In the genomic region with DNA sequence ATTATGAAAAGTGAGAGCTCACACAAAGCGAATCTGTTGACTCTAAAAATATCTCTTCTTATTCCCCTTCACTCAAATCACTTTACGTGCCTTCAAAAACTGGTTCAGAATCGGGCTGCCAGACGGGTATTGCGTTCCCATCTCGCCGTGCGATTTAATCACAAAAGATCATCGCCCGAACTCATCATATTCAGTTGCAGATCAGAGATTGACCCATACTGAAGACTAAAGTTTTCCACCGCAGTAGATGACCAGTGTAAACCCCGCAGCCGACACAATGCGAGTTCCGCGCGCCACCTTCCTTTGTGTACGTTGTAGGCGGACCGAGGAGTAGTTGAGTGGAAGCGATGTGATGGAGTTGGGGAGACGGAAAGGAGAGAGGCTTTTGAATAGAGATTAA, we compare ENCODE assay signal across 8 worm cellular contexts.
TF ChIP-seq lines count a peak whose summit lies in the region.

No protein-coding gene starts in this region.

TF ChIP-seq in whole organism, L1 larva, 84 proteins besides CTCF, POLR2A, EP300 and RAD21 (continues in another document):
- peak in 1 of 2 experiments; percentile 61 for TF ChIP-seq lsy-2 (tag; optimal IDR thresholded peaks at IDR 0.05; lab: Kevin White, UChicago)
- TF ChIP-seq C16A3.4 (tag; optimal IDR thresholded peaks at IDR 0.05; lab: Kevin White, UChicago): no peak
- peak; percentile 78 for TF ChIP-seq snu-23 (GFP tag; optimal IDR thresholded peaks at IDR 0.05; lab: Kevin White, UChicago)
- no peak for TF ChIP-seq unc-130 (tag; optimal IDR thresholded peaks at IDR 0.05; lab: Kevin White, UChicago)
- no peak for TF ChIP-seq nhr-28 (tag; optimal IDR thresholded peaks at IDR 0.05; lab: Kevin White, UChicago)
- TF ChIP-seq mdl-1 (tag; optimal IDR thresholded peaks at IDR 0.05; lab: Kevin White, UChicago): peak in 1 of 2 experiments; percentile 5
- no peak for TF ChIP-seq fkh-8 (tag; optimal IDR thresholded peaks at IDR 0.05; lab: Kevin White, UChicago)
- no peak for TF ChIP-seq vab-15 (tag; optimal IDR thresholded peaks at IDR 0.05; lab: Kevin White, UChicago)
- TF ChIP-seq mep-1 (tag; optimal IDR thresholded peaks at IDR 0.05; lab: Kevin White, UChicago): peak; percentile 52
- peak; percentile 98 for TF ChIP-seq snpc-4 (tag; optimal IDR thresholded peaks at IDR 0.05; lab: Kevin White, UChicago)
- TF ChIP-seq nhr-47 (tag; optimal IDR thresholded peaks at IDR 0.05; lab: Kevin White, UChicago): peak; percentile 78

TF ChIP-seq in whole organism, L2 larva, 48 proteins besides CTCF, POLR2A, EP300 and RAD21 (continues in another document):
- peak; percentile 70 for TF ChIP-seq sma-3 (GFP tag; optimal IDR thresholded peaks at IDR 0.05; lab: Kevin White, UChicago)
- TF ChIP-seq nhr-6 (tag; optimal IDR thresholded peaks at IDR 0.05; lab: Kevin White, UChicago): no peak
- TF ChIP-seq dmd-4 (tag; optimal IDR thresholded peaks at IDR 0.05; lab: Kevin White, UChicago): no peak
- TF ChIP-seq zag-1 (tag; optimal IDR thresholded peaks at IDR 0.05; lab: Kevin White, UChicago): no peak
- TF ChIP-seq F13H6.1 (tag; optimal IDR thresholded peaks at IDR 0.05; lab: Kevin White, UChicago): peak; percentile 77
- peak; percentile 48 for TF ChIP-seq gmeb-1 (tag; optimal IDR thresholded peaks at IDR 0.05; lab: Kevin White, UChicago)
- TF ChIP-seq C34F6.9 (tag; optimal IDR thresholded peaks at IDR 0.05; lab: Kevin White, UChicago): no peak
- no peak for TF ChIP-seq unc-55 (GFP tag; optimal IDR thresholded peaks at IDR 0.05; lab: Kevin White, UChicago)
- no peak for TF ChIP-seq ZK546.5 (tag; optimal IDR thresholded peaks at IDR 0.05; lab: Kevin White, UChicago)
- no peak for TF ChIP-seq alr-1 (tag; optimal IDR thresholded peaks at IDR 0.05; lab: Kevin White, UChicago)
- no peak for TF ChIP-seq nhr-12 (tag; optimal IDR thresholded peaks at IDR 0.05; lab: Kevin White, UChicago)

TF ChIP-seq in whole organism, L3 larva, 47 proteins besides CTCF, POLR2A, EP300 and RAD21 (continues in another document):
- TF ChIP-seq lin-15B (tag; optimal IDR thresholded peaks at IDR 0.05; lab: Kevin White, UChicago) (peak; percentile 43), nhr-23 (tag; optimal IDR thresholded peaks at IDR 0.05; lab: Kevin White, UChicago) (peak; percentile 64), snpc-4 (tag; optimal IDR thresholded peaks at IDR 0.05; lab: Kevin White, UChicago) (peak; percentile 98), nfya-1 (tag; optimal IDR thresholded peaks at IDR 0.05; lab: Kevin White, UChicago; ENCODE audit: insufficient read depth) (peak; percentile 70), lin-39 (tag; optimal IDR thresholded peaks at IDR 0.05; lab: Kevin White, UChicago) (peak; percentile 7), zag-1 (tag; optimal IDR thresholded peaks at IDR 0.05; lab: Kevin White, UChicago) (no peak), lsy-12 (tag; optimal IDR thresholded peaks at IDR 0.05; lab: Kevin White, UChicago) (no peak), pqm-1 (tag; optimal IDR thresholded peaks at IDR 0.05; lab: Kevin White, UChicago) (peak; percentile 9), nhr-25 (tag; optimal IDR thresholded peaks at IDR 0.05; lab: Kevin White, UChicago) (peak; percentile 83), pha-4 (tag; optimal IDR thresholded peaks at IDR 0.05; lab: Kevin White, UChicago) (no peak), mdl-1 (tag; optimal IDR thresholded peaks at IDR 0.05; lab: Kevin White, UChicago) (no peak)

TF ChIP-seq in whole organism, L4 larva, 104 proteins besides CTCF, POLR2A, EP300 and RAD21 (continues in another document):
- peak; percentile 73 for TF ChIP-seq mxl-3 (GFP tag; optimal IDR thresholded peaks at IDR 0.05; lab: Kevin White, UChicago)
- no peak for TF ChIP-seq ceh-82 (tag; optimal IDR thresholded peaks at IDR 0.05; lab: Kevin White, UChicago)
- no peak for TF ChIP-seq nhr-25 (tag; optimal IDR thresholded peaks at IDR 0.05; lab: Kevin White, UChicago; ENCODE audit: borderline replicate concordance, insufficient read depth)
- no peak for TF ChIP-seq dmd-8 (GFP tag; IDR thresholded peaks at IDR 0.05; lab: Robert Waterston, UW)
- peak; percentile 61 for TF ChIP-seq arid-1 (GFP tag; conservative IDR thresholded peaks at IDR 0.05; lab: Robert Waterston, UW)
- TF ChIP-seq nhr-10 (tag; optimal IDR thresholded peaks at IDR 0.05; lab: Kevin White, UChicago): peak; percentile 27
- peak; percentile 94 for TF ChIP-seq F49E8.2 (tag; optimal IDR thresholded peaks at IDR 0.05; lab: Kevin White, UChicago; ENCODE audit: borderline replicate concordance)
- TF ChIP-seq nhr-111 (GFP tag; optimal IDR thresholded peaks at IDR 0.05; lab: Kevin White, UChicago): no peak
- peak; percentile 52 for TF ChIP-seq nhr-48 (tag; optimal IDR thresholded peaks at IDR 0.05; lab: Kevin White, UChicago)
- TF ChIP-seq vab-7 (GFP tag; IDR thresholded peaks at IDR 0.05; lab: Robert Waterston, UW): no peak
- TF ChIP-seq F10B5.3 (tag; optimal IDR thresholded peaks at IDR 0.05; lab: Kevin White, UChicago): peak; percentile 18

TF ChIP-seq in whole organism, early embryonic, 17 proteins besides CTCF, POLR2A, EP300 and RAD21:
- no peak for TF ChIP-seq hnd-1 (tag; optimal IDR thresholded peaks at IDR 0.05; lab: Kevin White, UChicago)
- TF ChIP-seq B0310.2 (tag; optimal IDR thresholded peaks at IDR 0.05; lab: Kevin White, UChicago): no peak
- no peak for TF ChIP-seq aly-1 (tag; optimal IDR thresholded peaks at IDR 0.05; lab: Kevin White, UChicago)
- TF ChIP-seq F13C5.2 (tag; optimal IDR thresholded peaks at IDR 0.05; lab: Kevin White, UChicago): peak; percentile 8
- peak; percentile 50 for TF ChIP-seq ama-1 (optimal IDR thresholded peaks at IDR 0.05; lab: Kevin White, UChicago)

TF ChIP-seq in whole organism, midembryonic, 9 proteins besides CTCF, POLR2A, EP300 and RAD21:
- TF ChIP-seq tab-1 (GFP tag; IDR thresholded peaks at IDR 0.05; lab: Robert Waterston, UW) (peak; percentile 27; the same call in 1 of the 2 replicates), med-1 (GFP tag; optimal IDR thresholded peaks at IDR 0.05; lab: Kevin White, UChicago; ENCODE audit: insufficient read depth) (no peak), flt-1 (GFP tag; IDR thresholded peaks at IDR 0.05; lab: Robert Waterston, UW) (0 out of 2 replicates have a peak, but pooled peaks have one; percentile 11)

TF ChIP-seq in whole organism, mixed stage, embryonic, 35 proteins besides CTCF, POLR2A, EP300 and RAD21:
- TF ChIP-seq hlh-1 (tag; optimal IDR thresholded peaks at IDR 0.05; lab: Kevin White, UChicago) (peak; percentile 43), ces-1 (GFP tag; optimal IDR thresholded peaks at IDR 0.05; lab: Kevin White, UChicago) (peak; percentile 34), elt-1 (tag; optimal IDR thresholded peaks at IDR 0.05; lab: Kevin White, UChicago; ENCODE audit: borderline replicate concordance, insufficient read depth) (no peak)

TF ChIP-seq in whole organism, young adult, 124 proteins besides CTCF, POLR2A, EP300 and RAD21 (continues in another document):
- TF ChIP-seq mes-4 (tag; optimal IDR thresholded peaks at IDR 0.05; lab: Kevin White, UChicago) (peak; percentile 28), nfya-2 (GFP tag; IDR thresholded peaks at IDR 0.05; lab: Robert Waterston, UW) (no peak), madf-6 (GFP tag; IDR thresholded peaks at IDR 0.05; lab: Robert Waterston, UW) (peak; percentile 88), T26A5.8 (tag; optimal IDR thresholded peaks at IDR 0.05; lab: Kevin White, UChicago) (peak; percentile 45), cebp-2 (GFP tag; IDR thresholded peaks at IDR 0.05; lab: Robert Waterston, UW) (no peak), nfya-1 (tag; optimal IDR thresholded peaks at IDR 0.05; lab: Kevin White, UChicago; ENCODE audit: borderline replicate concordance, insufficient read depth) (no peak), lsy-27 (tag; optimal IDR thresholded peaks at IDR 0.05; lab: Kevin White, UChicago; ENCODE audit: borderline replicate concordance, insufficient read depth) (peak; percentile 77), fkh-3 (tag; optimal IDR thresholded peaks at IDR 0.05; lab: Kevin White, UChicago) (no peak), ceh-79 (tag; optimal IDR thresholded peaks at IDR 0.05; lab: Kevin White, UChicago) (no peak), tbx-9 (tag; optimal IDR thresholded peaks at IDR 0.05; lab: Kevin White, UChicago; ENCODE audit: borderline replicate concordance) (no peak), egl-44 (GFP tag; IDR thresholded peaks at IDR 0.05; lab: Robert Waterston, UW) (0 out of 2 replicates have a peak, but pooled peaks have one; percentile 12), hlh-26 (GFP tag; conservative IDR thresholded peaks at IDR 0.05; lab: Robert Waterston, UW) (no peak), ama-1 (optimal IDR thresholded peaks at IDR 0.05; lab: Kevin White, UChicago) (peak; percentile 48), ama-1 (GFP tag; optimal IDR thresholded peaks at IDR 0.05; lab: Kevin White, UChicago) (no peak), rcor-1 (GFP tag; IDR thresholded peaks at IDR 0.05; lab: Robert Waterston, UW) (peak; percentile 96), atf-7 (tag; optimal IDR thresholded peaks at IDR 0.05; lab: Kevin White, UChicago) (no peak), madf-8 (GFP tag; conservative IDR thresholded peaks at IDR 0.05; lab: Robert Waterston, UW) (peak; percentile 46), F49E8.2 (tag; optimal IDR thresholded peaks at IDR 0.05; lab: Kevin White, UChicago; ENCODE audit: insufficient read depth) (peak; percentile 95), mxl-1 (tag; optimal IDR thresholded peaks at IDR 0.05; lab: Kevin White, UChicago) (peak; percentile 13), B0261.1 (tag; optimal IDR thresholded peaks at IDR 0.05; lab: Kevin White, UChicago) (peak; percentile 24), efl-1 (GFP tag; optimal IDR thresholded peaks at IDR 0.05; lab: Kevin White, UChicago) (no peak), ZK185.1 (tag; optimal IDR thresholded peaks at IDR 0.05; lab: Kevin White, UChicago; ENCODE audit: poor library complexity, severe bottlenecking) (no peak), unc-130 (GFP tag; optimal IDR thresholded peaks at IDR 0.05; lab: Kevin White, UChicago) (peak; percentile 23), repo-1 (tag; optimal IDR thresholded peaks at IDR 0.05; lab: Kevin White, UChicago) (no peak), C06A6.2 (GFP tag; conservative IDR thresholded peaks at IDR 0.05; lab: Robert Waterston, UW) (no peak), nhr-90 (tag; optimal IDR thresholded peaks at IDR 0.05; lab: Kevin White, UChicago) (no peak), nfyb-1 (GFP tag; IDR thresholded peaks at IDR 0.05; lab: Robert Waterston, UW) (no peak), snpc-1.3 (tag; optimal IDR thresholded peaks at IDR 0.05; lab: Kevin White, UChicago; ENCODE audit: insufficient read depth) (peak; percentile 97), xnd-1 (tag; optimal IDR thresholded peaks at IDR 0.05; lab: Kevin White, UChicago) (peak; percentile 14), B0035.1 (tag; optimal IDR thresholded peaks at IDR 0.05; lab: Kevin White, UChicago) (no peak), tbp1 (GFP tag; optimal IDR thresholded peaks at IDR 0.05; lab: Kevin White, UChicago) (peak; percentile 81), dox-1 (GFP tag; IDR thresholded peaks at IDR 0.05; lab: Robert Waterston, UW) (no peak), F57A8.1 (GFP tag; optimal IDR thresholded peaks at IDR 0.05; lab: Kevin White, UChicago) (no peak), attf-6 (GFP tag; IDR thresholded peaks at IDR 0.05; lab: Robert Waterston, UW) (peak; percentile 96)
